Worm (Caenorhabditis elegans) whole organism, late embryonic: ENCODE results near the gene F15E6.5.
A peak's percentile ranks its signal among the peaks of the same experiment; 100 is the strongest.

Source experiments
- K02D7.2 ChIP-seq: sonication (generic microtip); optimal IDR thresholded peaks from 2 replicates; lab custom pipeline; 2017; ENCODE audit warnings: mild to moderate bottlenecking, missing genetic modification characterization, missing compliant biosample characterization
- T23F11.4 ChIP-seq: fragments of 200-800 bp; sonication (Bioruptor generic); optimal IDR thresholded peaks from 2 replicates; lab custom pipeline; 2018; ENCODE audit warnings: mild to moderate bottlenecking, missing genetic modification characterization, missing compliant biosample characterization
- ahr-1 ChIP-seq: sonication (generic microtip); optimal IDR thresholded peaks from 2 replicates; lab custom pipeline; 2016; ENCODE audit warnings: missing genetic modification characterization, missing compliant biosample characterization
- ceh-14 ChIP-seq: sonication (generic microtip); optimal IDR thresholded peaks from 2 replicates; lab custom pipeline; 2016; ENCODE audit warnings: missing genotype, missing genetic modification characterization, missing compliant biosample characterization
- ceh-18 ChIP-seq: sonication (generic microtip); optimal IDR thresholded peaks from 2 replicates; lab custom pipeline; 2016; ENCODE audit warnings: missing genetic modification characterization, missing compliant biosample characterization
- ceh-19 ChIP-seq: fragments of 200-800 bp; sonication (Bioruptor generic); optimal IDR thresholded peaks from 2 replicates; lab custom pipeline; 2018; ENCODE audit warnings: mild to moderate bottlenecking, missing genetic modification characterization, missing compliant biosample characterization
- ceh-2 ChIP-seq: sonication (generic microtip); optimal IDR thresholded peaks from 2 replicates; lab custom pipeline; 2016; ENCODE audit warnings: missing genotype, missing genetic modification characterization, missing compliant biosample characterization
- ceh-24 ChIP-seq: sonication (generic microtip); optimal IDR thresholded peaks from 2 replicates; lab custom pipeline; 2016; ENCODE audit warnings: mild to moderate bottlenecking, missing genetic modification characterization, missing compliant biosample characterization
- ceh-48 ChIP-seq: sonication (generic microtip); optimal IDR thresholded peaks from 2 replicates; lab custom pipeline; 2016; ENCODE audit warnings: missing genetic modification characterization, inconsistent platforms, missing compliant biosample characterization
- ceh-6 ChIP-seq: fragments of 200-800 bp; sonication (Bioruptor generic); optimal IDR thresholded peaks from 2 replicates; lab custom pipeline; 2018; ENCODE audit warnings: mild to moderate bottlenecking, missing genetic modification characterization, missing compliant biosample characterization
- dmd-4 ChIP-seq: sonication (generic microtip); optimal IDR thresholded peaks from 2 replicates; lab custom pipeline; 2016; ENCODE audit warnings: borderline replicate concordance, missing genetic modification characterization, missing compliant biosample characterization
- dve-1 ChIP-seq: sonication (generic microtip); optimal IDR thresholded peaks from 2 replicates; lab custom pipeline; 2017; ENCODE audit warnings: antibody characterized with exemption, mild to moderate bottlenecking, missing genetic modification characterization, missing compliant biosample characterization
- elt-2 ChIP-seq: sonication (generic microtip); optimal IDR thresholded peaks from 2 replicates; lab custom pipeline; 2016; ENCODE audit warnings: missing genetic modification reagents, missing genetic modification characterization, missing compliant biosample characterization
- fkh-6 ChIP-seq: sonication (generic microtip); optimal IDR thresholded peaks from 2 replicates; lab custom pipeline; 2016; ENCODE audit warnings: missing genetic modification characterization, missing compliant biosample characterization
- hlh-13 ChIP-seq: fragments of 200-800 bp; sonication (Bioruptor generic); optimal IDR thresholded peaks from 2 replicates; lab custom pipeline; 2018; ENCODE audit warnings: mild to moderate bottlenecking, missing genetic modification characterization, missing compliant biosample characterization
- hlh-30 ChIP-seq: sonication (generic microtip); optimal IDR thresholded peaks from 2 replicates; lab custom pipeline; 2017; ENCODE audit warnings: antibody characterized with exemption, missing genetic modification characterization, missing compliant biosample characterization; ENCODE audit not compliant: insufficient read depth
- hlh-6 ChIP-seq: sonication (generic microtip); optimal IDR thresholded peaks from 2 replicates; lab custom pipeline; 2016; ENCODE audit warnings: missing genotype, missing genetic modification characterization, missing compliant biosample characterization
- hlh-8 ChIP-seq: sonication (generic microtip); optimal IDR thresholded peaks from 2 replicates; lab custom pipeline; 2016; ENCODE audit warnings: missing genotype, missing genetic modification characterization, missing compliant biosample characterization
- madf-2 ChIP-seq: sonication (generic microtip); optimal IDR thresholded peaks from 2 replicates; lab custom pipeline; 2017; ENCODE audit warnings: missing genetic modification characterization, missing compliant biosample characterization
- mec-3 ChIP-seq: sonication (generic microtip); optimal IDR thresholded peaks from 2 replicates; lab custom pipeline; 2016; ENCODE audit warnings: borderline replicate concordance, missing genetic modification characterization, missing compliant biosample characterization
- nfya-1 ChIP-seq: sonication (generic microtip); optimal IDR thresholded peaks from 2 replicates; lab custom pipeline; 2017; ENCODE audit warnings: missing genetic modification characterization, mild to moderate bottlenecking, missing compliant biosample characterization, antibody characterized with exemption, moderate library complexity
- nhr-11 ChIP-seq: fragments of 150-350 bp; optimal IDR thresholded peaks from 2 replicates; lab custom pipeline; 2014; ENCODE audit warnings: missing biosample characterization, missing genetic modification characterization
- npax-4 ChIP-seq: sonication (generic microtip); optimal IDR thresholded peaks from 2 replicates; lab custom pipeline; 2016; ENCODE audit warnings: missing genetic modification characterization, missing compliant biosample characterization
- odd-2 ChIP-seq: sonication (generic microtip); optimal IDR thresholded peaks from 2 replicates; lab custom pipeline; 2017; ENCODE audit warnings: antibody characterized with exemption, mild to moderate bottlenecking, missing genetic modification characterization, missing compliant biosample characterization
- pag-3 ChIP-seq: sonication (generic microtip); optimal IDR thresholded peaks from 2 replicates; lab custom pipeline; 2016; ENCODE audit warnings: missing compliant biosample characterization, missing genetic modification characterization, borderline replicate concordance
- pax-1 ChIP-seq: fragments of 150-350 bp; optimal IDR thresholded peaks from 2 replicates; lab custom pipeline; 2014; ENCODE audit warnings: missing biosample characterization, missing genetic modification characterization
- pha-2 ChIP-seq: sonication (generic microtip); optimal IDR thresholded peaks from 2 replicates; lab custom pipeline; 2017; ENCODE audit warnings: mild to moderate bottlenecking, missing genetic modification characterization, missing compliant biosample characterization
- pqm-1 ChIP-seq: sonication (generic microtip); optimal IDR thresholded peaks from 2 replicates; lab custom pipeline; 2016; ENCODE audit warnings: missing genetic modification characterization, missing compliant biosample characterization
- pros-1 ChIP-seq: fragments of 150-350 bp; optimal IDR thresholded peaks from 2 replicates; lab custom pipeline; 2014; ENCODE audit warnings: missing biosample characterization, missing genetic modification reagents, missing genetic modification characterization
- ref-2 ChIP-seq: sonication (generic microtip); optimal IDR thresholded peaks from 2 replicates; lab custom pipeline; 2016; ENCODE audit warnings: missing genetic modification characterization, missing compliant biosample characterization
- sdc-2 ChIP-seq: sonication (generic microtip); optimal IDR thresholded peaks from 2 replicates; lab custom pipeline; 2016; ENCODE audit warnings: missing genotype, missing genetic modification characterization, missing compliant biosample characterization
- sox-2 ChIP-seq: fragments of 200-800 bp; sonication (Bioruptor generic); IDR thresholded peaks from 2 replicates; pipeline ENCODE4 v1.3.6; 2022; ENCODE audit warnings: missing genetic modification reagents, missing genetic modification characterization, missing compliant biosample characterization
- syd-9 ChIP-seq: sonication (generic microtip); optimal IDR thresholded peaks from 2 replicates; lab custom pipeline; 2016; ENCODE audit warnings: mild to moderate bottlenecking, missing genetic modification characterization, moderate library complexity, missing compliant biosample characterization
- unc-3 ChIP-seq, 2 experiments: fragments of 200-800 bp in 1 of 2; sonication (Bioruptor generic) in 1 of 2; sonication (generic microtip) in 1 of 2; conservative IDR thresholded peaks in 1 of 2; optimal IDR thresholded peaks in 1 of 2; 2 replicates each; pipeline versions ENCODE4 v1.3.6 to Lab custom; 2016 to 2022; ENCODE audit warnings: missing compliant biosample characterization in 2 of 2, missing genetic modification characterization in 2 of 2, missing genetic modification reagents in 1 of 2
- unc-42 ChIP-seq: sonication (generic microtip); optimal IDR thresholded peaks from 2 replicates; lab custom pipeline; 2016; ENCODE audit warnings: missing genotype, missing genetic modification characterization, missing compliant biosample characterization
- unc-86 ChIP-seq: sonication (generic microtip); optimal IDR thresholded peaks from 2 replicates; lab custom pipeline; 2016; ENCODE audit warnings: missing genetic modification characterization, missing compliant biosample characterization
- zip-5 ChIP-seq: sonication (generic microtip); optimal IDR thresholded peaks from 2 replicates; lab custom pipeline; 2016; ENCODE audit warnings: missing genetic modification characterization, missing compliant biosample characterization
- ztf-16 ChIP-seq: sonication (generic microtip); optimal IDR thresholded peaks from 2 replicates; lab custom pipeline; 2017; ENCODE audit warnings: missing genetic modification characterization, missing compliant biosample characterization

Gene F15E6.5

DNA sequence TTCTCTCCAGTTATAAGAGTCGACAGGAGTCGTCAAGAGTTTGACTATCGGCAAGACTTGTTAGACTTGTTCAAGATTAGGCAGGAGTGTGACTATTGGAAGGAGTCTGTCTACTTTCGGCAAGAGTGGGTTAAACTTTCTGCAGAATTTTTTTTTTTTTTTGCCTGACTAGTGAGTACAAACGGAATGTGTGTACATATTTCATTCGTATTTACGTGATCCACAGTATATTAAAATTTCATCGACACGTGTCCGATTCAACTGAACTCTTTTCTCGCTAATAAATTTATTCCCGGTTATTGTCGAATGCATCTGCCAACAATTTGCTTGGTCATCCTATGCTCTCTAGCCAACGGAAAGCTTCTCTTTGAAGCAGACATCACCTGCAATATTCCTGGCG lies 17.2 kb upstream of the F15E6.5 start, which contains the start of gene F36A4.1:
F36A4.1 (plus strand) TSS at position 301 of the 400 bp plus-strand sequence.
- no peak for TF ChIP-seq dve-1 (tag; lab: Kevin White, UChicago)
- TF ChIP-seq pqm-1 = no peak
- no peak for TF ChIP-seq unc-86
- no peak for TF ChIP-seq ceh-14 (tag; lab: Kevin White, UChicago)
- TF ChIP-seq ahr-1 = no peak
- no peak for TF ChIP-seq ceh-19 (GFP tag; lab: Kevin White, UChicago)

DNA sequence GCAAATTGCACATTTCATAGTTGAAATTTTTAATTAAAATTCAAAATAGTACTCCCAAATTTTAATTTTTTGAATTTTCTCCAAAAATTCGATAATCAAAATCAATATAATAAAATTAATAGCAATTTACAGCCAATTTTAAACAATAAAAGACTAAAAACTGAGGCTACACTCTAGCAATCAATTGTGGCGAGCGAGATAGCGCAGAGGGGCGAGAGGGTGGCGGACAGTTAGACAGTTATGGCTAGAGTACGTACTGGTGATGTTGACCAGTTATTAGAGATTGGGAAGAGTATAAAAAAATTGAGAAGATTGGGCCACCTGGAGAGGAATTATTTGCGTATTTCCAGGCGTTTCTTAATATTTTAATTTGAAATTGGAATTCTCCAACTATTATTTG lies 11.7 kb upstream of the F15E6.5 start, which contains the start of gene nhr-78:
nhr-78 (minus strand) TSS at position 182 of the 400 bp plus-strand sequence.
- TF ChIP-seq hlh-30 (tag; lab: Kevin White, UChicago) = no peak
- TF ChIP-seq ceh-6 (GFP tag; lab: Kevin White, UChicago) = no peak
- no peak for TF ChIP-seq pax-1
- TF ChIP-seq K02D7.2 (tag; lab: Kevin White, UChicago) = no peak
- no peak for TF ChIP-seq ref-2 (tag; lab: Kevin White, UChicago)
- no peak for TF ChIP-seq ztf-16 (tag; lab: Kevin White, UChicago)
- TF ChIP-seq fkh-6 (tag; lab: Kevin White, UChicago) = no peak
- no peak for TF ChIP-seq hlh-6 (tag; lab: Kevin White, UChicago)
- TF ChIP-seq dve-1 (tag; lab: Kevin White, UChicago) = no peak
- TF ChIP-seq dmd-4 (tag; lab: Kevin White, UChicago) = no peak
- no peak for TF ChIP-seq ceh-19 (GFP tag; lab: Kevin White, UChicago)
- no peak for TF ChIP-seq odd-2 (tag; lab: Kevin White, UChicago)
- TF ChIP-seq ceh-24 (tag; lab: Kevin White, UChicago) = no peak
- no peak for TF ChIP-seq nfya-1

DNA sequence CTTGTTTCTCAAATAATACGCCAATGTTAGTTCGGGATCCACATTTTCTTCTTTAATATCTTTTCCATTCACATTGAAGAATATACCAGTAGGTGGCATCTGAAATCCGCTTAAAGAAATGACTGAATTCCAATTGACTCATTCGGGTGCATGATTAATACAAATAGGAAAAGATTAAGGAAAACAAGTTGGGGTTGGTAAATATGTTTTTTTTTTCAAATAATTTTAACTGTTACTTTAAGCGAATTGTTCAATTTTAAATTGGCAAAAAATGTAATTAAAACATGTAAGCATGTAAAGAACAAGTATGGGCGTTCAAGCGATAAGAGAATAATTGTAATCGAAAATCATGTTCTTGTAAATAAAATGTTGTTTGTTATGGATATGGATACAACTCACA lies 5.3 kb upstream of the F15E6.5 start, which contains the start of gene F15E6.6:
F15E6.6 (minus strand) TSS at position 101 of the 400 bp plus-strand sequence.
- TF ChIP-seq pros-1 (tag; lab: Kevin White, UChicago) (no peak), nfya-1 (no peak)

DNA sequence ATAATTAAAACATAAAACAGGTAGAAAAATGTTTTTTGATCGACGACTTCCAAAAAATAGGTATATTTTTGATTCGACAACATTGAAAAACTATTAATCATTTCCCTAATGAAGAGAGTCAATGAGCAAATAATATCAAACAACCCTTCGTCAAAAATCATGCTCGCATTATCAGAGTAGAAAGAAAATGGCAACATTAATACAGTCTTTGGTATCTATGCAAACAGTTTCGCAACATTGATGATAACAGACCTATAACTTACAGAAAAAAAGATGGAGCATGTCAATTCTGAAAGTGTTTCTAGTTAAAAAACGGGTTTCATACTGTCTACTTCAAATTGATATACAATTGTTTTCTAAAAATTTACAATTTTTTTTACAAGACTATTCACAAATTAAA lies 4.4 kb upstream of the F15E6.5 start:
- TF ChIP-seq hlh-8 (tag; lab: Kevin White, UChicago) = no peak
- peak; percentile 42 for TF ChIP-seq elt-2

DNA sequence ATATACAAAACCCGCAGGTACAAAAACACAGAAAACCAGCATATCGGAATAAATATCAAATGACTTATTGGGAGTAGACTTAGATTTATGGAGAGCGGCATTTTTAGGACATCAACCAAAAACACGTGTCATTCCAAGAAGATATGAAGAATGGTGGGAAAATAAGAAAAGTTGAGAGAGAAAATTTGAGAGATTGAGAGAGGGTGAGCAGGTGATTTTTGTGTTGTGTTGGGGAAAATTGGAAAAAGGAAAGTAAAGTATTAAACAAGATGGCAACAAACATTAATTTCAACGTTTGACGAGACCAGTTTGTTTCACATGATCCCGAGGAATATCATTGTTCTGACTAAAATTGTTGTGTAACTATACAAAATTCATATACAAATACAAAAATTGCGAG lies 1.0 kb upstream of the F15E6.5 start, which contains the start of gene srv-4:
srv-4 (minus strand) TSS at position 101 of the 400 bp plus-strand sequence.
- no peak for TF ChIP-seq pha-2 (tag; lab: Kevin White, UChicago)

DNA sequence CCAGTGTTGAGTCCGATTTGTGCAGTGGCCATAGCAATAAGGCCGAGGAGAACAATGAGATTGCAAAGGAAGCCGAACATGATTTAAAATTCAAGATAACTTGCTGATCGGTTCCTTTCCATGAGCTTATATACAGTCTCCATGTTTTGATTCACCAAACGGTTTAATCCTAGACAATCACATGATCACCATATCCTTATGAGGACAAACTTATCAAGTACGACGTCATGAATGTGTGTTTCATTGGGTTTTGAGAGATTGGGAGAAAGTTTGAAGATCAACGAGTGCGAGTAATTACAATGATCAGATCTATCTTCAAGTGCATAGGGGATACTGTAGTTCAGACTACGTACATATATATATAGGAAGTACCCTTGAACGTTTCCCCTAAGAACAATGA lies 1.1 kb downstream of the F15E6.5 start, which contains the start of gene dct-7:
dct-7 (minus strand) TSS at position 101 of the 400 bp plus-strand sequence.
- TF ChIP-seq npax-4 = no peak
- TF ChIP-seq hlh-13 (GFP tag; lab: Kevin White, UChicago) = no peak
- TF ChIP-seq odd-2 (tag; lab: Kevin White, UChicago) = no peak
- no peak for TF ChIP-seq ceh-2
- TF ChIP-seq ceh-48 (tag; lab: Kevin White, UChicago) = no peak
- no peak for TF ChIP-seq pag-3 (tag; lab: Kevin White, UChicago)
- no peak for TF ChIP-seq zip-5 (tag; lab: Kevin White, UChicago)
- TF ChIP-seq sox-2 (GFP tag; lab: Robert Waterston, UW) = no peak
- TF ChIP-seq hlh-8 (tag; lab: Kevin White, UChicago) = no peak

DNA sequence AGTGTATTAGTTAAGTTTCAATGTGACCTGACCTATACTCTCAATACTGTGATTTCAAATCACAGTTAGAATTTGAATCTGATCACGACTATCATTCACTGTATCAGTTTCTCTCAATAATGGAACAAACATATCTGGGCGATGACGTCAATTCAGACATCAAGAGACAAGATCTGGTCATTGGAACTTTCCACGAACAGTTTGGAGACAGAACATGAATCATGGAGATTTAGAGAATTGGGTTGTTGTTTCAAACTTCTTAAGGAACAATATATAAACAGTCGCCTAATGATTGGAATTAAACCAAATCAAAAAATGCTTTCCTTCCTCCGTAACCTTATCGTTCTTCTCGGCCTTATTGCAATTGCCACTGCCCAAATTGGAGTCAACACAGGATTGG lies 1.8 kb downstream of the F15E6.5 start, which contains the start of gene F15E6.4:
F15E6.4 (plus strand) TSS at position 301 of the 400 bp plus-strand sequence.
- TF ChIP-seq nhr-11 (tag; lab: Kevin White, UChicago) (no peak), sdc-2 (tag; lab: Kevin White, UChicago) (no peak), ceh-14 (tag; lab: Kevin White, UChicago) (no peak), T23F11.4 (GFP tag; lab: Kevin White, UChicago) (no peak), syd-9 (tag; lab: Kevin White, UChicago) (no peak), hlh-6 (tag; lab: Kevin White, UChicago) (no peak), hlh-8 (tag; lab: Kevin White, UChicago) (no peak), ref-2 (tag; lab: Kevin White, UChicago) (no peak), hlh-30 (tag; lab: Kevin White, UChicago) (no peak), unc-42 (tag; lab: Kevin White, UChicago) (no peak), npax-4 (no peak), madf-2 (no peak), unc-3 (GFP tag; conservative IDR thresholded peaks at IDR 0.05; lab: Robert Waterston, UW) (no peak), unc-3 (tag; optimal IDR thresholded peaks at IDR 0.05; lab: Kevin White, UChicago) (no peak), ceh-18 (tag; lab: Kevin White, UChicago) (no peak), pax-1 (no peak), mec-3 (no peak), pag-3 (tag; lab: Kevin White, UChicago) (no peak), ceh-2 (no peak)
